Worm (Caenorhabditis elegans) whole organism, midembryonic: ENCODE measurements around the gene tbc-17.
"Not testable (repeated sequence)": the region's sequence is repeated elsewhere in the genome, so short reads cannot be mapped to it uniquely, and the experiment has no call there.

Source experiments
- T22C8.4 ChIP-seq: fragments of 200-800 bp; sonication (Bioruptor generic); IDR thresholded peaks from 2 replicates; pipeline ENCODE4 v1.3.6; 2022; ENCODE audit warnings: missing genetic modification characterization, missing compliant biosample characterization
- cog-1 ChIP-seq: sonication (generic microtip); optimal IDR thresholded peaks from 2 replicates; lab custom pipeline; 2016; ENCODE audit warnings: missing genetic modification characterization, missing compliant biosample characterization
- flt-1 ChIP-seq: fragments of 200-800 bp; sonication (Bioruptor generic); IDR thresholded peaks from 2 replicates; pipeline ENCODE4 v1.3.6; 2022; ENCODE audit warnings: missing genetic modification characterization, missing compliant biosample characterization
- klf-2 ChIP-seq: fragments of 200-800 bp; sonication (Bioruptor generic); conservative IDR thresholded peaks from 2 replicates; pipeline ENCODE4 v1.3.6; 2022; ENCODE audit warnings: missing genetic modification reagents, missing genetic modification characterization, missing compliant biosample characterization
- med-1 ChIP-seq: sonication (generic microtip); optimal IDR thresholded peaks from 2 replicates; lab custom pipeline; 2017; ENCODE audit warnings: missing genetic modification characterization, mild to moderate bottlenecking, missing compliant biosample characterization, antibody characterized with exemption, missing genetic modification reagents; ENCODE audit not compliant: insufficient read depth
- ref-1 ChIP-seq: fragments of 200-800 bp; sonication (Bioruptor generic); conservative IDR thresholded peaks from 2 replicates; pipeline ENCODE4 v1.3.6; 2022; ENCODE audit warnings: missing genetic modification reagents, missing genetic modification characterization, missing compliant biosample characterization
- tab-1 ChIP-seq: fragments of 200-800 bp; sonication (Bioruptor generic); IDR thresholded peaks from 2 replicates; pipeline ENCODE4 v1.3.6; 2022; ENCODE audit warnings: missing genetic modification characterization, missing compliant biosample characterization
- ztf-23 ChIP-seq: fragments of 200-800 bp; sonication (Bioruptor generic); IDR thresholded peaks from 2 replicates; pipeline ENCODE4 v1.3.6; 2022; ENCODE audit warnings: missing genetic modification reagents, missing genetic modification characterization, missing compliant biosample characterization
- ztf-29 ChIP-seq: fragments of 200-800 bp; sonication (Bioruptor generic); IDR thresholded peaks from 2 replicates; pipeline ENCODE4 v1.3.6; 2022; ENCODE audit warnings: missing genetic modification reagents, missing genetic modification characterization, missing compliant biosample characterization

The tbc-17 gene

ce11 chrII:12722685-12723287 is 28.6 kb downstream of the tbc-17 start:
- TF ChIP-seq ztf-29 (GFP tag; lab: Robert Waterston, UW) (no peak), flt-1 (GFP tag; lab: Robert Waterston, UW) (no peak), klf-2 (GFP tag; lab: Robert Waterston, UW) (no peak)

- TF ChIP-seq ref-1 (GFP tag; lab: Robert Waterston, UW) (no peak), ztf-23 (no peak), ztf-29 (GFP tag; lab: Robert Waterston, UW) (no peak), med-1 (GFP tag; lab: Kevin White, UChicago) (no peak), cog-1 (no peak), klf-2 (GFP tag; lab: Robert Waterston, UW) (no peak), tab-1 (no peak), T22C8.4 (GFP tag; lab: Robert Waterston, UW) (no peak), flt-1 (GFP tag; lab: Robert Waterston, UW) (no peak)
Observed at ce11 chrII:12726704-12727103, 32.5 kb downstream of the tbc-17 start.

DNA sequence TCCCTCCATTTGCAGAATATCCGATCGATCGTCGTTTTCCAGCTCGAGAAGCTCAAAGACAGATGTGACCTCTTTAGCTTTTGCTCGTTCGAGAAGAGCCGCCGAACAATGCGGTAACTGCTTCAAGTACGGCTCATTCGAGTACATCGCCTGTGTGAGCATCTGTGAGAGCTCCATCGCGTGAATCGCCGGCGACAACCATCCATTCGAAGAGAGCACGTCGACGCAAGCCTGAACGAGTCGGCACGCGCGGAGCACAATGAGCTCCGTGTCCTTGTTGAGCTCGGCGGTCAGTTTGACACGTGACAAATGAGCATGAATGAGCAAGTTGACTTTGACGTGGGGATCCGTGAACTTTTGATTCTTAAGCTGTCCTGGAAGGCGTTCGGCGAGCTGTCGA is 33.7 kb downstream of the tbc-17 start:
- TF ChIP-seq klf-2 (GFP tag; lab: Robert Waterston, UW) (no peak), ztf-23 (no peak), ztf-29 (GFP tag; lab: Robert Waterston, UW) (no peak), T22C8.4 (GFP tag; lab: Robert Waterston, UW) (no peak), flt-1 (GFP tag; lab: Robert Waterston, UW) (no peak), tab-1 (no peak), ref-1 (GFP tag; lab: Robert Waterston, UW) (no peak), med-1 (GFP tag; lab: Kevin White, UChicago) (no peak), cog-1 (no peak)

- TF ChIP-seq med-1 (GFP tag; lab: Kevin White, UChicago): no peak
- TF ChIP-seq klf-2 (GFP tag; lab: Robert Waterston, UW): no peak
- TF ChIP-seq T22C8.4 (GFP tag; lab: Robert Waterston, UW): no peak
Observed at ce11 chrII:12728608-12729007, 34.4 kb downstream of the tbc-17 start.

DNA sequence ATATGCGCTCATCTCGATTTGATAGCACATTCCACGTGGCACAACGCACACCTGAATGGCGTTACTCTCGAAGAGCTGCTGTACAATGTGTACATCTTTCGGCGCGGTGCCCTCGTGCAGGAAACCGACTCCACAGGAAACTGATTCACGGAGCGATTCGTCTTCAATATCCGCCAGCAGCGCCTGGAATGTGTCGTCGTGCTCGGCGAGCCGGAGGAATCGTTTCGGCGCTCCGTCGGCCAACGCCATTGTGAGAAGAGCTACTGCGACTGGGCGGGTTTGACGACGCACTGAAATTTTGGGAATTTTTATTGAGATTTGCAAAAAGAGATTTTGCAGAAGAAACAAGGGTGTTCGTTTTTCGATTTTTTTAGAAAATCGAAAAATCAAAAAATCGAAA is 35.7 kb downstream of the tbc-17 start:
- TF ChIP-seq flt-1 (GFP tag; lab: Robert Waterston, UW) (no peak), med-1 (GFP tag; lab: Kevin White, UChicago) (no peak), ztf-23 (no peak), ref-1 (GFP tag; lab: Robert Waterston, UW) (no peak), ztf-29 (GFP tag; lab: Robert Waterston, UW) (no peak), klf-2 (GFP tag; lab: Robert Waterston, UW) (no peak), cog-1 (no peak), T22C8.4 (GFP tag; lab: Robert Waterston, UW) (no peak), tab-1 (no peak)

DNA sequence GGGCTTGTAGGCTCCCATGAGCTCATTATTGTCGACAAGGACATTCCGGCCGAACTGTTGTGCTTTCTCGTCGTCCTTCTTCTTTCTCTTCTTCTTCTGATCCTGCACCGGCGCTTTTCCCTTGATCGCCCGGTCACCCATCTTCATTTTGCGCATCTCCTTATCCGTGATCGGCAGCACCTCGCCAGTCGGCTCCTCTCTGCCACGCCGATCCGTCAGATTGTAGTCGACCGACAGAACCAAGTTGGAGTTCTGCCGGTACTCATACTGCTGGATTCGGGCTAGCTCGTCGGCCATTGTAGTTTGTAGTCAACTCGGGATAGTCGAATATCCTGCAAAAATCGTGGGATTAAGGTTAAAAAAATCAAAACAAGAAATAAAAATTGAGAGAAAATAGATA is 42.4 kb downstream of the tbc-17 start, which contains the start of gene snrp-200:
snrp-200 (minus strand) TSS at position 332 of the 400 bp plus-strand sequence.
- TF ChIP-seq cog-1 (no peak), ztf-23 (no peak), med-1 (GFP tag; lab: Kevin White, UChicago) (no peak), ztf-29 (GFP tag; lab: Robert Waterston, UW) (no peak), T22C8.4 (GFP tag; lab: Robert Waterston, UW) (no peak), klf-2 (GFP tag; lab: Robert Waterston, UW) (no peak), ref-1 (GFP tag; lab: Robert Waterston, UW) (no peak), tab-1 (no peak), flt-1 (GFP tag; lab: Robert Waterston, UW) (no peak)

DNA sequence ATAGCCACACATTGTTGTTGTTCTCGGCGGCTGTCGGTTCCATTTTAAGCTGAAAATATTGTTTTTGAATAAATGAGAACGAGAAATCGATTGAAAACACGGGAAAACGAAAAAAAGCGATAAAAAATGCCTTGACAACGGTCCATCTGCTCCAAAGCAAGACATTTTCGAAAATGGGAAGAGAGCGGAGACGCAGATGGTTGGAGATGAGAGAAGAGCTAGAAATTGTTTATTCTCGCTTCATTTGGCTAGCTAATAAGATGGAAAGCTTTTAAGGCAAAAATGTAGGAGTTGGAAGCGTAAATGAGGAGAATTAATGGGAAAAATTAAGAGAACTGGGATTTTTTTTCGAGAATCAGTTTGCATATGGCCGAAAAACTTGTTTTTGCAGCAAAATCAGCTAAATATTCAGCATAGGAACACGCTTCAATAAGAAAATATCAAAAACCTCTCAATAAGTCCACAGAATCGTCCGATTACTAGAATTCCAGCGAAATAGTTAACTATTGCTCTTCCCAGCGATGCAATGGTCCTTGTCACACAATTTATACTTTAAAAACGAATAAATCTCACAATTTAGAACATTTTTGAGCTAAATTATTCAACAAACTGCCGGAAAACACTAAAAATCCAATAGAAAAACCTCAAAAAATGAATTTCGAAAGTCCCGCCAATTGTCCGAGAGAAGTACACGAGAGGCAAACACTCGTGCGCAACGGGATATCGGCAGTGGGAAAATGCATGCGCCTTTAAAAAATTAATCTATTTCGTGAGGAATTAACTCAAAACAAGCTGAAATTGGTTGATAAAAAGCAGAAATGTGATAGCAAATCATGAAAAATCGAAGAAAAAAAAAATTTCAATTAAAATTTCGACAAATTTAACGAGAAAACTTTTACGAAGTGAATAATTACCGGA is 44.3 kb downstream of the tbc-17 start, which contains the start of gene pisy-1:
pisy-1 (minus strand) TSS at position 51 of the 918 bp plus-strand sequence.
- TF ChIP-seq cog-1 (peak; percentile 19), med-1 (GFP tag; lab: Kevin White, UChicago) (no peak)

- TF ChIP-seq tab-1 (no peak), ztf-29 (GFP tag; lab: Robert Waterston, UW) (no peak), T22C8.4 (GFP tag; lab: Robert Waterston, UW) (no peak), med-1 (GFP tag; lab: Kevin White, UChicago) (no peak), ztf-23 (no peak), flt-1 (GFP tag; lab: Robert Waterston, UW) (no peak), klf-2 (GFP tag; lab: Robert Waterston, UW) (no peak), cog-1 (no peak), ref-1 (GFP tag; lab: Robert Waterston, UW) (no peak)
Observed at ce11 chrII:12739306-12739705, 45.1 kb downstream of the tbc-17 start.

ce11 chrII:12749720-12750119 is 55.5 kb downstream of the tbc-17 start:
- TF ChIP-seq tab-1: 0 out of 2 replicates have a peak, but pooled peaks have one; percentile 63

DNA sequence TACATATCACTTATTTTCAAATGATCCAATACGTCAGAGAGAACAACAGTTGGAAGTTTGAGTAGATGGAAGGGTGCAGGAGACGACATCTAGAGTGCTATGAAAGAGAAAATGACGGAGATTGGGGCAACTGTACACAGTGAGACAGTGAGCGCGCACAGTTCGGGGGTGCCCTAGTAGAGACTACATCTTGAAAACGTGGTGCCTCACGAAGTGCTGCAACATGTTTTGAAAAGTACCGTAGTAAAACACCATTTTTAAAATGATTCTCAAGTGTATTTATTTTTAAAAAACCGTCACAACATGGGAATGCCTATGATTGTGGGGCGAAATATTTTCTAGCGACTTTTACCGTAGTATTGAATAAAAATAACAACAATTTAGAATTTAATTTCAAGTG is 59.5 kb downstream of the tbc-17 start, which contains the start of gene Y46G5A.39:
Y46G5A.39 (minus strand) TSS at position 101 of the 400 bp plus-strand sequence.
- not testable (repeated sequence) for TF ChIP-seq tab-1; ref-1 (GFP tag; lab: Robert Waterston, UW); T22C8.4 (GFP tag; lab: Robert Waterston, UW)
